Fruit fly (Drosophila melanogaster): ENCODE data around the gene Antdh.
A peak's percentile ranks its signal among the peaks of the same experiment; 100 is the strongest.

Gene Antdh

dm6 chrX:11168958-11169357, at the start of gene Antdh:
Antdh (minus strand) TSS chrX:11169058.
- no peak for TF ChIP-seq Sp1 (GFP tag; optimal IDR thresholded peaks at IDR 0.05)
- TF ChIP-seq ey (GFP tag; optimal IDR thresholded peaks at IDR 0.05), result no peak
- no peak for TF ChIP-seq tai (GFP tag; optimal IDR thresholded peaks at IDR 0.05)
- TF ChIP-seq OdsH (GFP tag; optimal IDR thresholded peaks at IDR 0.05), result no peak
- no peak for TF ChIP-seq Abd-B (GFP tag; optimal IDR thresholded peaks at IDR 0.05)

DNA sequence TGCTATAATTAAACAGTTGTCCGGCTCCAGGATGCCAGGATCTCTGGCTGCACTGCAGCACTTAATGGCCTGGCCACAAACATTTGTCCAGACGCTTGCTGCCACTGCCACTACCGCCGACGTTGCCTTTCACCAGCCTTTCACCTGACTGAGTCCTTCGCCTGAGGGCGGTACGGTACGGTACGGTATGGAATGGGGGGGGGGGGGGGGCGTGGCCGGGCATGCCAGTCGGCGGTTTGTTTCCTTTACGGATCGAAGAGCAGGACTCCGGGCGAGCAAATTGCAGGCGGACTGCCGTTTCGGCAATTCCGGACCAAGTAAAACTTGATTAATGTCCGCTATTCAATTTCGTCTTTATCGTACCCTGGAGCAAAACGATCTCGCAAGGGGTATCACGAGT, 34.2 kb upstream of the Antdh start:
- TF ChIP-seq sv (GFP tag; optimal IDR thresholded peaks at IDR 0.05) (no peak), CG9705 (GFP tag; optimal IDR thresholded peaks at IDR 0.05) (no peak), OdsH (GFP tag; optimal IDR thresholded peaks at IDR 0.05) (no peak), Sp1 (GFP tag; optimal IDR thresholded peaks at IDR 0.05) (no peak), Dfd (GFP tag; optimal IDR thresholded peaks at IDR 0.05) (peak; percentile 83), Hr78 (GFP tag; optimal IDR thresholded peaks at IDR 0.05) (no peak)

DNA sequence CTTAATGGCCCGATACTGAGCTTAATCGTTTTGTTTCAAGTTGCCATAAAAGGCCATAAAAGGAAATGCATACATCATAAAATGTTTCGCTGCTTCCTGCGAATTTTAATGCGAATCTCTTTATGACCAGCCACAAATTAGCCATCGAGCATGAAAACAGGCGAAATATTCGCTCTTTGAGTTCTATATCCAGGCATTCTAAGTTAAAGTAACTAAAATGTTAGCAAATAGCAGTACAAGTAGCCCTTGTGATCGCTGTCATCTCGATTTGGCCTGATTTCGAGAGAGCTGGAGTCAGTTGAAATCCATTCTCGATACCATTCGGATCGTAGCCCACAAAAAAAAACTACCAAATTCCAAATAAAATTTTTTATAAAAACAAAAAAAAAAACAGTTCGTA, 33.1 kb upstream of the Antdh start, which contains the start of gene CG11106:
Gene CG11106 (plus strand): TSS at position 301 of the 400 bp plus-strand sequence.
- TF ChIP-seq brk (GFP tag; optimal IDR thresholded peaks at IDR 0.05), result no peak
- TF ChIP-seq pan (optimal IDR thresholded peaks at IDR 0.05), result no peak
- TF ChIP-seq N (GFP tag; optimal IDR thresholded peaks at IDR 0.05), result no peak
- TF ChIP-seq ey (GFP tag; optimal IDR thresholded peaks at IDR 0.05), result no peak
- no peak for TF ChIP-seq CG32264 (GFP tag; optimal IDR thresholded peaks at IDR 0.05)
- TF ChIP-seq Hnf4 (GFP tag; optimal IDR thresholded peaks at IDR 0.05), result no peak
- TF ChIP-seq Mio (GFP tag; optimal IDR thresholded peaks at IDR 0.05), result no peak
- TF ChIP-seq CrebA (GFP tag; optimal IDR thresholded peaks at IDR 0.05; ENCODE audit: borderline replicate concordance), result no peak

- TF ChIP-seq br (GFP tag; optimal IDR thresholded peaks at IDR 0.05), result no peak
- TF ChIP-seq OdsH (GFP tag; optimal IDR thresholded peaks at IDR 0.05), result no peak
- TF ChIP-seq Abd-B (GFP tag; optimal IDR thresholded peaks at IDR 0.05), result no peak
These were observed 13.8 kb upstream of the Antdh start, which contains the start of gene CG15200 for dm6 chrX:11182631-11183030. CG15200 (plus strand) TSS chrX:11182931.

dm6 chrX:11176073-11176472, 7.2 kb upstream of the Antdh start:
- peak; percentile 74 for TF ChIP-seq Dfd (GFP tag; optimal IDR thresholded peaks at IDR 0.05)
- TF ChIP-seq HLH106 (tag; optimal IDR thresholded peaks at IDR 0.05), result no peak

dm6 chrX:11170578-11170977, 1.7 kb upstream of the Antdh start, which contains the start of gene CG1394:
CG1394 (minus strand) TSS chrX:11170678.
- TF ChIP-seq HLH106 (tag; optimal IDR thresholded peaks at IDR 0.05) (no peak), Vsx2 (GFP tag; optimal IDR thresholded peaks at IDR 0.05; ENCODE audit: partially characterized antibody) (no peak), usp (GFP tag; optimal IDR thresholded peaks at IDR 0.05) (no peak), rgr (GFP tag; optimal IDR thresholded peaks at IDR 0.05) (no peak), jim (GFP tag; optimal IDR thresholded peaks at IDR 0.05) (no peak), br (GFP tag; optimal IDR thresholded peaks at IDR 0.05) (no peak), brk (GFP tag; optimal IDR thresholded peaks at IDR 0.05) (no peak), Hnf4 (GFP tag; optimal IDR thresholded peaks at IDR 0.05) (no peak), Dif (GFP tag; optimal IDR thresholded peaks at IDR 0.05; ENCODE audit: partially characterized antibody) (no peak), pan (optimal IDR thresholded peaks at IDR 0.05) (no peak), Jra (GFP tag; optimal IDR thresholded peaks at IDR 0.05) (no peak), Myc (optimal IDR thresholded peaks at IDR 0.05) (no peak), sv (GFP tag; optimal IDR thresholded peaks at IDR 0.05) (no peak), GATAd (GFP tag; optimal IDR thresholded peaks at IDR 0.05) (no peak), dmrt93B (GFP tag; optimal IDR thresholded peaks at IDR 0.05) (no peak), CG9705 (GFP tag; optimal IDR thresholded peaks at IDR 0.05) (no peak), dl (GFP tag; optimal IDR thresholded peaks at IDR 0.05; ENCODE audit: insufficient read depth in 1 of 2, partially characterized antibody in 2 of 2) (no peak)

dm6 chrX:11159710-11160446, 9.0 kb downstream of the Antdh start, which contains the start of gene CG32668:
CG32668 (minus strand) TSS chrX:11159760.
- TF ChIP-seq foxo (GFP tag; optimal IDR thresholded peaks at IDR 0.05) (no peak), Rel (GFP tag; optimal IDR thresholded peaks at IDR 0.05) (no peak), Rel (tag; optimal IDR thresholded peaks at IDR 0.05) (no peak), Hr83 (GFP tag; optimal IDR thresholded peaks at IDR 0.05; ENCODE audit: poor library complexity, severe bottlenecking) (no peak), dl (GFP tag; optimal IDR thresholded peaks at IDR 0.05; ENCODE audit: insufficient read depth in 1 of 2, partially characterized antibody in 2 of 2) (no peak), tai (GFP tag; optimal IDR thresholded peaks at IDR 0.05) (no peak), HLH106 (tag; optimal IDR thresholded peaks at IDR 0.05) (no peak), brk (GFP tag; optimal IDR thresholded peaks at IDR 0.05) (no peak), dsf (GFP tag; optimal IDR thresholded peaks at IDR 0.05; ENCODE audit: borderline replicate concordance) (no peak), OdsH (GFP tag; optimal IDR thresholded peaks at IDR 0.05) (no peak), rgr (GFP tag; optimal IDR thresholded peaks at IDR 0.05) (no peak), psq (GFP tag; optimal IDR thresholded peaks at IDR 0.05) (no peak), Dif (GFP tag; optimal IDR thresholded peaks at IDR 0.05; ENCODE audit: partially characterized antibody) (no peak), Myc (optimal IDR thresholded peaks at IDR 0.05) (no peak), GATAd (GFP tag; optimal IDR thresholded peaks at IDR 0.05) (no peak), Hr78 (GFP tag; optimal IDR thresholded peaks at IDR 0.05) (no peak)

Data from whole organism, wandering third instar larva.